Worm (Caenorhabditis elegans) whole organism, L1 larva: ENCODE data around the gene F35C11.7.
A peak's percentile ranks its signal among the peaks of the same experiment; 100 is the strongest.

Experiments used
- C04F5.9 ChIP-seq: sonication (generic microtip); optimal IDR thresholded peaks from 2 replicates; lab custom pipeline; 2016; ENCODE audit warnings: missing genetic modification characterization, missing compliant biosample characterization
- C34B4.2 ChIP-seq: sonication (generic microtip); optimal IDR thresholded peaks from 2 replicates; lab custom pipeline; 2017; ENCODE audit warnings: mild to moderate bottlenecking, missing genetic modification characterization, missing compliant biosample characterization
- alr-1 ChIP-seq: fragments of 200-800 bp; sonication (Bioruptor generic); optimal IDR thresholded peaks from 2 replicates; lab custom pipeline; 2018; ENCODE audit warnings: borderline replicate concordance, mild to moderate bottlenecking, missing genetic modification characterization, missing compliant biosample characterization
- aly-2 ChIP-seq: fragments of 150-350 bp; optimal IDR thresholded peaks from 2 replicates; lab custom pipeline; 2014; ENCODE audit warnings: missing biosample characterization, missing genetic modification characterization
- blmp-1 ChIP-seq: fragments of 150-350 bp; optimal IDR thresholded peaks from 2 replicates; lab custom pipeline; 2014; ENCODE audit warnings: missing biosample characterization, missing genetic modification characterization
- ceh-82 ChIP-seq, 3 experiments: fragments of 150-350 bp in 1 of 3; sonication (generic microtip) in 2 of 3; optimal IDR thresholded peaks; 2 replicates each; lab custom pipeline; 2014 to 2017; ENCODE audit warnings: missing biosample characterization in 3 of 3, missing genetic modification characterization in 3 of 3
- ceh-90 ChIP-seq: sonication (generic microtip); optimal IDR thresholded peaks from 2 replicates; lab custom pipeline; 2016; ENCODE audit warnings: missing genetic modification characterization, missing compliant biosample characterization
- ces-1 ChIP-seq: fragments of 150-350 bp; optimal IDR thresholded peaks from 2 replicates; lab custom pipeline; 2014; ENCODE audit warnings: missing biosample characterization, missing genetic modification reagents, missing genetic modification characterization
- dsc-1 ChIP-seq: sonication (generic microtip); optimal IDR thresholded peaks from 2 replicates; lab custom pipeline; 2016; ENCODE audit warnings: mild to moderate bottlenecking, missing genetic modification characterization, missing compliant biosample characterization
- efl-1 ChIP-seq, 4 experiments: fragments of 150-350 bp; optimal IDR thresholded peaks in 3 of 4; peaks in 1 of 4; 1 replicate in 1 of 4; 2 replicates in 3 of 4; lab custom pipeline; 2014; ENCODE audit warnings: missing biosample characterization in 2 of 4, missing genetic modification characterization in 2 of 4, missing genetic modification reagents in 2 of 4
- elt-2 ChIP-seq: sonication (generic microtip); optimal IDR thresholded peaks from 2 replicates; lab custom pipeline; 2016; ENCODE audit warnings: missing genetic modification characterization, mild to moderate bottlenecking, inconsistent platforms, missing compliant biosample characterization, missing genetic modification reagents
- elt-3 ChIP-seq, 6 experiments: fragments of 150-350 bp in 1 of 6; sonication (generic microtip); optimal IDR thresholded peaks; 2 replicates each; lab custom pipeline; 2017 to 2018; ENCODE audit warnings: missing biosample characterization in 6 of 6, missing genetic modification characterization in 6 of 6, inconsistent platforms in 1 of 6
- fkh-10 ChIP-seq: sonication (generic microtip); optimal IDR thresholded peaks from 2 replicates; lab custom pipeline; 2017; ENCODE audit warnings: missing biosample characterization, missing genetic modification reagents, missing genetic modification characterization
- fos-1 ChIP-seq: fragments of 150-350 bp; optimal IDR thresholded peaks from 2 replicates; lab custom pipeline; 2014; ENCODE audit warnings: missing biosample characterization, missing genetic modification characterization
- irx-1 ChIP-seq: sonication (generic microtip); optimal IDR thresholded peaks from 2 replicates; lab custom pipeline; 2016; ENCODE audit warnings: missing genetic modification characterization, missing compliant biosample characterization
- jun-1 ChIP-seq: fragments of 150-350 bp; optimal IDR thresholded peaks from 2 replicates; lab custom pipeline; 2014; ENCODE audit warnings: missing biosample characterization, missing genetic modification reagents, missing genetic modification characterization
- lin-13 ChIP-seq: fragments of 150-350 bp; optimal IDR thresholded peaks from 2 replicates; lab custom pipeline; 2014; ENCODE audit warnings: missing biosample characterization, missing genetic modification reagents, missing genetic modification characterization
- lin-14 ChIP-seq: fragments of 200-800 bp; sonication (Bioruptor generic); optimal IDR thresholded peaks from 2 replicates; lab custom pipeline; 2018; ENCODE audit warnings: mild to moderate bottlenecking, missing genetic modification characterization, moderate library complexity, missing compliant biosample characterization
- lin-35 ChIP-seq, 2 experiments: fragments of 150-350 bp; optimal IDR thresholded peaks; 2 replicates each; lab custom pipeline; 2014; ENCODE audit warnings: missing biosample characterization in 2 of 2, missing genetic modification characterization in 2 of 2, missing genetic modification reagents in 2 of 2
- lin-39 ChIP-seq: fragments of 150-350 bp; optimal IDR thresholded peaks from 2 replicates; lab custom pipeline; 2014; ENCODE audit warnings: missing biosample characterization, missing genetic modification reagents, missing genetic modification characterization
- lir-3 ChIP-seq: sonication (generic microtip); optimal IDR thresholded peaks from 2 replicates; lab custom pipeline; 2016; ENCODE audit warnings: mild to moderate bottlenecking, missing genetic modification characterization, moderate library complexity, missing compliant biosample characterization; ENCODE audit not compliant: poor library complexity
- lsy-2 ChIP-seq, 2 experiments: fragments of 150-350 bp; optimal IDR thresholded peaks; 2 replicates each; lab custom pipeline; 2014; ENCODE audit warnings: missing biosample characterization in 2 of 2, missing genetic modification characterization in 2 of 2
- nhr-12 ChIP-seq: sonication (generic microtip); optimal IDR thresholded peaks from 2 replicates; lab custom pipeline; 2017; ENCODE audit warnings: missing biosample characterization, missing genetic modification characterization
- nhr-20 ChIP-seq: sonication (generic microtip); optimal IDR thresholded peaks from 2 replicates; lab custom pipeline; 2016; ENCODE audit warnings: mild to moderate bottlenecking, missing genetic modification characterization, missing compliant biosample characterization
- nhr-28 ChIP-seq: fragments of 150-350 bp; optimal IDR thresholded peaks from 2 replicates; lab custom pipeline; 2014; ENCODE audit warnings: missing biosample characterization, missing genetic modification characterization
- nhr-71 ChIP-seq: sonication (generic microtip); optimal IDR thresholded peaks from 2 replicates; lab custom pipeline; 2016; ENCODE audit warnings: mild to moderate bottlenecking, missing genetic modification characterization, moderate library complexity, missing compliant biosample characterization
- nhr-76 ChIP-seq: sonication (generic microtip); optimal IDR thresholded peaks from 2 replicates; lab custom pipeline; 2017; ENCODE audit warnings: missing biosample characterization, missing genetic modification characterization
- nhr-85 ChIP-seq: sonication (generic microtip); peaks from one replicate; lab custom pipeline; 2016; ENCODE audit warnings: missing genetic modification characterization, inconsistent platforms, missing compliant biosample characterization
- pax-3 ChIP-seq: fragments of 200-800 bp; sonication (Bioruptor generic); optimal IDR thresholded peaks from 2 replicates; lab custom pipeline; 2018; ENCODE audit warnings: mild to moderate bottlenecking, missing genetic modification characterization, moderate library complexity, missing compliant biosample characterization
- pqm-1 ChIP-seq: sonication (generic microtip); optimal IDR thresholded peaks from 3 replicates; lab custom pipeline; 2017; ENCODE audit warnings: missing biosample characterization, missing genetic modification characterization
- rnt-1 ChIP-seq: sonication (generic microtip); optimal IDR thresholded peaks from 2 replicates; lab custom pipeline; 2016; ENCODE audit warnings: mild to moderate bottlenecking, missing genetic modification characterization, moderate library complexity, missing compliant biosample characterization
- snpc-4 ChIP-seq: fragments of 150-350 bp; optimal IDR thresholded peaks from 2 replicates; lab custom pipeline; 2014; ENCODE audit warnings: missing biosample characterization, missing genetic modification characterization
- sox-4 ChIP-seq: sonication (generic microtip); optimal IDR thresholded peaks from 2 replicates; lab custom pipeline; 2016; ENCODE audit warnings: missing genetic modification characterization, missing compliant biosample characterization
- sptf-1 ChIP-seq: fragments of 150-350 bp; optimal IDR thresholded peaks from 2 replicates; lab custom pipeline; 2014; ENCODE audit warnings: missing biosample characterization, missing genetic modification characterization
- sup-37 ChIP-seq: fragments of 200-800 bp; sonication (Bioruptor generic); optimal IDR thresholded peaks from 2 replicates; lab custom pipeline; 2018; ENCODE audit warnings: mild to moderate bottlenecking, missing genetic modification characterization, missing compliant biosample characterization
- swsn-7 ChIP-seq: sonication (generic microtip); optimal IDR thresholded peaks from 2 replicates; lab custom pipeline; 2016; ENCODE audit warnings: missing genetic modification characterization, missing compliant biosample characterization
- tbx-2 ChIP-seq: sonication (generic microtip); optimal IDR thresholded peaks from 2 replicates; lab custom pipeline; 2016; ENCODE audit warnings: missing genetic modification characterization, missing compliant biosample characterization
- unc-30 ChIP-seq: sonication (generic microtip); optimal IDR thresholded peaks from 2 replicates; lab custom pipeline; 2017; ENCODE audit warnings: missing biosample characterization, missing genetic modification characterization
- xbp-1 ChIP-seq: sonication (generic microtip); optimal IDR thresholded peaks from 2 replicates; lab custom pipeline; 2016; ENCODE audit warnings: missing genetic modification characterization, missing compliant biosample characterization
- ztf-11 ChIP-seq, 2 experiments: sonication (generic microtip); optimal IDR thresholded peaks; 2 replicates each; lab custom pipeline; 2016 to 2017; ENCODE audit warnings: missing genetic modification characterization in 2 of 2, missing biosample characterization in 1 of 2, missing compliant biosample characterization in 1 of 2
- ztf-4 ChIP-seq: fragments of 150-350 bp; optimal IDR thresholded peaks from 2 replicates; lab custom pipeline; 2014; ENCODE audit warnings: missing biosample characterization, missing genetic modification characterization

F35C11.7 gene

ce11 chrII:8246476-8246875 lies 9.6 kb upstream of the F35C11.7 start, which contains the start of gene F35C11.3:
Gene F35C11.3, plus strand, starts transcription at chrII:8246776.
- TF ChIP-seq ceh-82 (tag; optimal IDR thresholded peaks at IDR 0.05; lab: Kevin White, UChicago), result no peak
- TF ChIP-seq dsc-1 (tag; lab: Kevin White, UChicago), result no peak
- no peak for TF ChIP-seq nhr-85 (tag; lab: Kevin White, UChicago)
- TF ChIP-seq fkh-10 (GFP tag; lab: Kevin White, UChicago), result no peak
- TF ChIP-seq ztf-4, result no peak
- no peak for TF ChIP-seq C34B4.2 (tag; lab: Kevin White, UChicago)
- TF ChIP-seq elt-3 (tag; optimal IDR thresholded peaks at IDR 0.05; lab: Kevin White, UChicago), result no peak
- no peak for TF ChIP-seq swsn-7 (tag; lab: Kevin White, UChicago)
- TF ChIP-seq, all 84 proteins: peak for 0

- TF ChIP-seq lin-14 (GFP tag; lab: Kevin White, UChicago) (peak; percentile 1), lin-35 (GFP tag; optimal IDR thresholded peaks at IDR 0.05; lab: Kevin White, UChicago) (peak in 1 of 2 experiments; percentile 17), tbx-2 (tag; lab: Kevin White, UChicago) (no peak), elt-2 (peak; percentile 60), nhr-28 (tag; lab: Kevin White, UChicago) (no peak), efl-1 (optimal IDR thresholded peaks at IDR 0.05; lab: Kevin White, UChicago) (no peak), efl-1 (GFP tag; optimal IDR thresholded peaks at IDR 0.05 in 1 of 2; lab: Kevin White, UChicago) (peak in 1 of 2 experiments; percentile 85), sptf-1 (tag; lab: Kevin White, UChicago) (no peak)
Measured at ce11 chrII:8248745-8249144, 7.4 kb upstream of the F35C11.7 start, which contains the start of the genes F35C11.2 and F35C11.4. Gene F35C11.2, minus strand, starts transcription at chrII:8248834. Gene F35C11.4, plus strand, starts transcription at chrII:8249004.

ce11 chrII:8249710-8250109 lies 6.4 kb upstream of the F35C11.7 start:
- no peak for TF ChIP-seq unc-30 (tag; lab: Kevin White, UChicago)
- TF ChIP-seq sptf-1 (tag; lab: Kevin White, UChicago), result no peak
- no peak for TF ChIP-seq pax-3 (tag; lab: Kevin White, UChicago)
- no peak for TF ChIP-seq jun-1
- no peak for TF ChIP-seq ztf-4
- no peak for TF ChIP-seq nhr-20
- TF ChIP-seq elt-2, result peak; percentile 36
- no peak for TF ChIP-seq rnt-1 (tag; lab: Kevin White, UChicago)

- TF ChIP-seq xbp-1 (tag; lab: Kevin White, UChicago), result no peak
- no peak for TF ChIP-seq snpc-4 (tag; lab: Kevin White, UChicago)
- TF ChIP-seq nhr-20, result no peak
- TF ChIP-seq nhr-12, result no peak
- TF ChIP-seq fkh-10 (GFP tag; lab: Kevin White, UChicago), result no peak
- no peak for TF ChIP-seq fos-1 (tag; lab: Kevin White, UChicago)
- no peak for TF ChIP-seq sptf-1 (tag; lab: Kevin White, UChicago)
Measured at ce11 chrII:8253160-8253793, 2.8 kb upstream of the F35C11.7 start, which contains the start of gene F35C11.5. Gene F35C11.5, plus strand, starts transcription at chrII:8253743.

- no peak for TF ChIP-seq ces-1 (GFP tag; lab: Kevin White, UChicago)
- TF ChIP-seq blmp-1 (tag; lab: Kevin White, UChicago), result peak; percentile 9
- TF ChIP-seq elt-3 (tag; optimal IDR thresholded peaks at IDR 0.05; lab: Kevin White, UChicago), result peak in 1 of 6 experiments; percentile 3
Measured at ce11 chrII:8259038-8259437, 2.9 kb downstream of the F35C11.7 start, which contains the start of gene F35C11.6. Gene F35C11.6, minus strand, starts transcription at chrII:8259138.

- TF ChIP-seq sox-4 (tag; lab: Kevin White, UChicago) (no peak), lin-39 (tag; lab: Kevin White, UChicago) (no peak), efl-1 (optimal IDR thresholded peaks at IDR 0.05; lab: Kevin White, UChicago) (no peak), efl-1 (GFP tag; optimal IDR thresholded peaks at IDR 0.05 in 1 of 2; lab: Kevin White, UChicago) (peak in 1 of 2 experiments; percentile 16), lir-3 (tag; lab: Kevin White, UChicago) (no peak), irx-1 (tag; lab: Kevin White, UChicago) (no peak), alr-1 (tag; lab: Kevin White, UChicago) (no peak), nhr-71 (tag; lab: Kevin White, UChicago) (peak; percentile 51), nhr-20 (peak; percentile 41), pqm-1 (tag; lab: Kevin White, UChicago) (no peak), tbx-2 (tag; lab: Kevin White, UChicago) (no peak), ztf-11 (tag; optimal IDR thresholded peaks at IDR 0.05; lab: Kevin White, UChicago) (no peak), sup-37 (GFP tag; lab: Kevin White, UChicago) (no peak), lsy-2 (tag; optimal IDR thresholded peaks at IDR 0.05; lab: Kevin White, UChicago) (no peak), lin-13 (GFP tag; lab: Kevin White, UChicago) (no peak), aly-2 (no peak), ceh-90 (no peak), unc-30 (tag; lab: Kevin White, UChicago) (no peak), nhr-76 (no peak), C04F5.9 (no peak)
Measured at ce11 chrII:8259674-8260073, 3.6 kb downstream of the F35C11.7 start.
